Worm (Caenorhabditis elegans) whole organism, L1 larva: Measurements from ENCODE around the gene C05D12.7.

ENCODE experiments used
- aly-2 ChIP-seq: fragments of 150-350 bp; optimal IDR thresholded peaks from 2 replicates; lab custom pipeline; 2014; ENCODE audit warnings: missing biosample characterization, missing genetic modification characterization
- fkh-4 ChIP-seq: sonication (generic microtip); optimal IDR thresholded peaks from 2 replicates; lab custom pipeline; 2016; ENCODE audit warnings: missing compliant biosample characterization, missing genetic modification characterization, borderline replicate concordance
- lsy-2 ChIP-seq, 2 experiments: fragments of 150-350 bp; optimal IDR thresholded peaks; 2 replicates each; lab custom pipeline; 2014; ENCODE audit warnings: missing biosample characterization in 2 of 2, missing genetic modification characterization in 2 of 2
- skn-1 ChIP-seq: fragments of 150-350 bp; optimal IDR thresholded peaks from 2 replicates; lab custom pipeline; 2014; ENCODE audit warnings: missing biosample characterization, missing genetic modification characterization
- snu-23 ChIP-seq: sonication (generic microtip); optimal IDR thresholded peaks from 2 replicates; lab custom pipeline; 2016; ENCODE audit warnings: missing genetic modification characterization, missing compliant biosample characterization
- tbx-2 ChIP-seq: sonication (generic microtip); optimal IDR thresholded peaks from 2 replicates; lab custom pipeline; 2016; ENCODE audit warnings: missing genetic modification characterization, missing compliant biosample characterization

ce11 chrII:11433942-11434341 is 24.1 kb downstream of the C05D12.7 start, which contains the start of gene C05D12.5:
- TF ChIP-seq lsy-2 (tag; optimal IDR thresholded peaks at IDR 0.05; lab: Kevin White, UChicago) = no peak
- no peak for TF ChIP-seq fkh-4 (tag; lab: Kevin White, UChicago)
- no peak for TF ChIP-seq snu-23
- TF ChIP-seq skn-1 (tag; lab: Kevin White, UChicago) = no peak
- no peak for TF ChIP-seq tbx-2 (tag; lab: Kevin White, UChicago)
- TF ChIP-seq aly-2 (tag; lab: Kevin White, UChicago) = no peak
